Fruit fly (Drosophila melanogaster): ENCODE measurements around the gene H.

DNA sequence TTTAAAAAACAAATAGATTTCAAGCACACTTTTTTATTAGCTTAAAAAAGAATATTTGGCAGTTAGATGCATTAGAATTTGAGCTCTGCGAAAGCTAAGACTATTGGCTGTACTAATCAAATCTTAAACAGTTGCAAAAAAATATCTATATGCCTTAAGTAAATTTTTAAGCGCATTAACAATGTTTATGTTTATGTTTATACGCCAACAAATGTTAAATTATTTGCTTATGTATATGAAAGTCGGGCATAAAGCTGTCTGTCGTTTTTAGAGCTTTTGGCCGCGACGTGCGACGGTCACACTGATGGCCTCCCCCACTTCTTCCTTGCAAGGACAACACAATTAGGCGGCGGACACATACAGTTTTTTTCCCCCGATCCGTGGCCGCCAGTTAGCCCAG, 4.2 kb upstream of the H start, which contains the start of gene CG5466:
- TF ChIP-seq CTCF (optimal IDR thresholded peaks at IDR 0.05): no peak
- no peak for TF ChIP-seq CG8478 (optimal IDR thresholded peaks at IDR 0.05)

All from S2 (cell line).